Fruit fly (Drosophila melanogaster): ENCODE results near the gene Ddrgk1.

The Ddrgk1 gene

DNA sequence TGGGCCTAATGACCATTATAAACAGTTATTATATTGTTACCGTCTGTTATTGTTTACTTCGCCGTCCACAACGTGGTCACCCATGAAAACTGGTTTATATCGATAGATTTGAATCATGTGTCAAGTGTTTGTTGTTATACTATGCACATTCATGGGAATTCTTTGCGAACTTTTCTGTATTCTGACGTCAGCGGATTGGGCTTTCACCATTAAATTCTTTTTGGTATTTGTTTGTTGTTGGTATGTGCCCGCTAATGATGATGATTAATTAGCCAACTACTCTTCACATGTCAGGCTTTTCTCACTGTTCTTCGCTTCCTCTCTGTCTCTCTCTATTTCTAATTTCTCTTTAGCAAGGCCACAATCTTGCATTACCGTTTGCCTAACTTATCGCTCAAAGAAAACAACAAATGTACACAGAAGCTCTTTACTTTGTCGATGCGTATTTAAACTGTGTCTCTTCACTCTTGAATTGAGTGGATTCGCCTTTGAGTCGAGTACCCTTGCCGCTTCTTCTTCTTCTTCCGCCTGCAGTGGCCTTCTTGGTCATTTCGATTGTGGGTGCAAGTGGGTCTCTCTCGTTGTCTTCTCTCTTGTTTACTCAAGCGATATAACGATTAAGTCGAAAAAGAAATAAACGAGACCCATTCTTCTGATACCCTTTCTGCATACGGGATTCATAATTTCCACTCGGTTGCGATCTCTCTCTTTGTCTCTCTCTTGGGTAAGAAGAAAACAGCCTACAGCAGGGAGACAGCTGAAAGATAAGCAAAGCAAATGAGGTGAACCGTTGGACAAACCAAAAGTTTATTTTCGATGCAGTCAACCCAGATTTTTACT lies 11.0 kb upstream of the Ddrgk1 start (continued):
- TF ChIP-seq CG4328 (GFP tag; optimal IDR thresholded peaks at IDR 0.05) (peak; percentile 81), fd102C (GFP tag; optimal IDR thresholded peaks at IDR 0.05) (no peak), Sox100B (GFP tag; optimal IDR thresholded peaks at IDR 0.05) (peak; percentile 32), hth (optimal IDR thresholded peaks at IDR 0.05) (no peak), Awh (GFP tag; IDR thresholded peaks at IDR 0.05) (peak; percentile 91), BEAF-32 (GFP tag; optimal IDR thresholded peaks at IDR 0.05) (no peak), CG2712 (tag; optimal IDR thresholded peaks at IDR 0.05) (peak; percentile 64), HLH4C (GFP tag; IDR thresholded peaks at IDR 0.05; ENCODE audit: partially characterized antibody) (no peak), CG33213 (GFP tag; optimal IDR thresholded peaks at IDR 0.05) (no peak), Xbp1 (GFP tag; optimal IDR thresholded peaks at IDR 0.05) (no peak), sens-2 (GFP tag; IDR thresholded peaks at IDR 0.05) (peak; percentile 40; the same call in 1 of the 2 replicates), ci (GFP tag; IDR thresholded peaks at IDR 0.05) (peak; percentile 93), seq (GFP tag; IDR thresholded peaks at IDR 0.05) (no peak; the same call in 1 of the 2 replicates), chif (GFP tag; optimal IDR thresholded peaks at IDR 0.05) (no peak), CG7963 (GFP tag; IDR thresholded peaks at IDR 0.05; ENCODE audit: partially characterized antibody) (no peak), Rfx (GFP tag; IDR thresholded peaks at IDR 0.05) (no peak; the same call in 1 of the 2 replicates), CG9215 (GFP tag; IDR thresholded peaks at IDR 0.05) (no peak), C15 (GFP tag; IDR thresholded peaks at IDR 0.05) (no peak), Trl (optimal IDR thresholded peaks at IDR 0.05) (peak; percentile 36 to 82), Trl (GFP tag; optimal IDR thresholded peaks at IDR 0.05) (no peak), gt (GFP tag; IDR thresholded peaks at IDR 0.05) (no peak), Eip74EF (GFP tag; optimal IDR thresholded peaks at IDR 0.05) (no peak), CG9437 (GFP tag; optimal IDR thresholded peaks at IDR 0.05) (no peak), H15 (GFP tag; IDR thresholded peaks at IDR 0.05) (no peak), tin (GFP tag; optimal IDR thresholded peaks at IDR 0.05) (no peak), btn (GFP tag; optimal IDR thresholded peaks at IDR 0.05) (no peak), CG34376 (GFP tag; optimal IDR thresholded peaks at IDR 0.05) (peak; percentile 74), schlank (tag; optimal IDR thresholded peaks at IDR 0.05) (no peak), cad (GFP tag; optimal IDR thresholded peaks at IDR 0.05) (no peak), Hey (tag; optimal IDR thresholded peaks at IDR 0.05) (peak; percentile 53), Pdp1 (GFP tag; optimal IDR thresholded peaks at IDR 0.05) (no peak), CG2875 (GFP tag; optimal IDR thresholded peaks at IDR 0.05) (peak; percentile 70), Blimp-1 (GFP tag; optimal IDR thresholded peaks at IDR 0.05) (peak; percentile 43), amos (GFP tag; IDR thresholded peaks at IDR 0.05; ENCODE audit: partially characterized antibody) (peak; percentile 12; the same call in 1 of the 2 replicates), Aef1 (GFP tag; IDR thresholded peaks at IDR 0.05) (no peak), CG32772 (GFP tag; IDR thresholded peaks at IDR 0.05) (no peak), Doc3 (GFP tag; IDR thresholded peaks at IDR 0.05; ENCODE audit: partially characterized antibody) (no peak), grau (tag; optimal IDR thresholded peaks at IDR 0.05) (no peak), Ptx1 (GFP tag; IDR thresholded peaks at IDR 0.05) (no peak), CG12769 (tag; optimal IDR thresholded peaks at IDR 0.05) (no peak), B-H1 (GFP tag; IDR thresholded peaks at IDR 0.05) (no peak; the same call in 2 of the 3 replicates), CG12155 (GFP tag; optimal IDR thresholded peaks at IDR 0.05) (no peak), CG4707 (GFP tag; optimal IDR thresholded peaks at IDR 0.05) (peak; percentile 92), yki (optimal IDR thresholded peaks at IDR 0.05) (no peak), B-H2 (GFP tag; optimal IDR thresholded peaks at IDR 0.05) (peak; percentile 28), CG17568 (GFP tag; optimal IDR thresholded peaks at IDR 0.05) (peak; percentile 93), Side (GFP tag; optimal IDR thresholded peaks at IDR 0.05) (no peak), gcm (GFP tag; optimal IDR thresholded peaks at IDR 0.05) (peak; percentile 88), chm (GFP tag; IDR thresholded peaks at IDR 0.05) (peak; percentile 84), pho (GFP tag; optimal IDR thresholded peaks at IDR 0.05) (no peak)
